5 worm cellular contexts compared by ENCODE assay signal in the genomic region with DNA sequence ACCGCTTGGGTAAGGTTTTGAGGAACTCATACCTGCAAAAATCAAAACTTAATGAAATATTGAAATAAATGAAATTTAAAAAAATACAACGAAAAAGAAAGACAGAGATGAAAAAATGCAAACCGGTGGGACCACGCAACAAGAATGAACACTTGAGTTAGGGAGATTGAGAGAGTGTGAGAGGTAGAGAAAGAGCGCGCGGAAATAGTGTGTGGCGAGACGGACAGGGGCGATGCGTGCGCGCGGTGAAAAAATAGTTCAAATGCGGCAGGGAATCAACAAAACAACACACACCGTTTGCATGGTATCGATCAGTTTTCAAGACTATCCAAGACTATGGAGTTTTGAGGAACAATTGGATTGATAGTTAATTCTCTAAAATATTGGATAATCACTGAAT.
A peak's percentile ranks its signal among the peaks of the same experiment; 100 is the strongest.
TF ChIP-seq lines count a peak whose summit lies in the region.

meg-3 (minus strand) TSS at position 32 of the 400 bp plus-strand sequence.

TF ChIP-seq in whole organism, L1 larva, 84 proteins besides CTCF, POLR2A, EP300 and RAD21 (continues in another document):
- TF ChIP-seq grh-1 (GFP tag; IDR thresholded peaks at IDR 0.05; lab: Robert Waterston, UW) = 0 out of 2 replicates have a peak, but pooled peaks have one; percentile 19
- no peak for TF ChIP-seq alr-1 (tag; optimal IDR thresholded peaks at IDR 0.05; lab: Kevin White, UChicago; ENCODE audit: borderline replicate concordance)
- no peak for TF ChIP-seq ama-1 (optimal IDR thresholded peaks at IDR 0.05; lab: Kevin White, UChicago)
- peak; percentile 38 for TF ChIP-seq nhr-19 (GFP tag; conservative IDR thresholded peaks at IDR 0.05; lab: Robert Waterston, UW)
- peak; percentile 34 for TF ChIP-seq rnt-1 (tag; optimal IDR thresholded peaks at IDR 0.05; lab: Kevin White, UChicago)
- no peak for TF ChIP-seq nhr-76 (tag; optimal IDR thresholded peaks at IDR 0.05; lab: Kevin White, UChicago)
- peak; percentile 36 to 64 for TF ChIP-seq efl-1 (optimal IDR thresholded peaks at IDR 0.05; lab: Kevin White, UChicago)
- peak in 1 of 2 experiments; percentile 44 for TF ChIP-seq efl-1 (GFP tag; optimal IDR thresholded peaks at IDR 0.05 in 1 of 2; lab: Kevin White, UChicago)
- TF ChIP-seq F16B12.6 (tag; optimal IDR thresholded peaks at IDR 0.05; lab: Kevin White, UChicago) = no peak
- TF ChIP-seq nhr-47 (tag; optimal IDR thresholded peaks at IDR 0.05; lab: Kevin White, UChicago) = no peak
- no peak for TF ChIP-seq unc-130 (tag; optimal IDR thresholded peaks at IDR 0.05; lab: Kevin White, UChicago)
- peak in 1 of 3 experiments; percentile 6 for TF ChIP-seq ceh-82 (tag; optimal IDR thresholded peaks at IDR 0.05; lab: Kevin White, UChicago)
- no peak for TF ChIP-seq dsc-1 (tag; optimal IDR thresholded peaks at IDR 0.05; lab: Kevin White, UChicago)
- peak in 1 of 2 experiments; percentile 9 for TF ChIP-seq lin-35 (GFP tag; optimal IDR thresholded peaks at IDR 0.05; lab: Kevin White, UChicago)
- TF ChIP-seq unc-98 (GFP tag; IDR thresholded peaks at IDR 0.05; lab: Robert Waterston, UW) = no peak
- TF ChIP-seq lin-39 (tag; optimal IDR thresholded peaks at IDR 0.05; lab: Kevin White, UChicago) = no peak
- TF ChIP-seq C16A3.4 (tag; optimal IDR thresholded peaks at IDR 0.05; lab: Kevin White, UChicago) = no peak

TF ChIP-seq in whole organism, L4 larva, 104 proteins besides CTCF, POLR2A, EP300 and RAD21:
- TF ChIP-seq daf-16 (GFP tag; optimal IDR thresholded peaks at IDR 0.05; lab: Kevin White, UChicago) (peak in 1 of 2 experiments; percentile 26), daf-16 (tag; optimal IDR thresholded peaks at IDR 0.05; lab: Kevin White, UChicago) (no peak), cey-2 (tag; optimal IDR thresholded peaks at IDR 0.05; lab: Kevin White, UChicago; ENCODE audit: borderline replicate concordance, insufficient read depth) (no peak), duxl-1 (tag; optimal IDR thresholded peaks at IDR 0.05; lab: Kevin White, UChicago; ENCODE audit: poor library complexity) (peak; percentile 99), nhr-102 (tag; optimal IDR thresholded peaks at IDR 0.05; lab: Kevin White, UChicago) (no peak)

TF ChIP-seq in whole organism, late embryonic, 69 proteins besides CTCF, POLR2A, EP300 and RAD21:
- TF ChIP-seq hlh-8 (tag; optimal IDR thresholded peaks at IDR 0.05; lab: Kevin White, UChicago) (no peak), sdc-2 (tag; optimal IDR thresholded peaks at IDR 0.05; lab: Kevin White, UChicago) (peak; percentile 9)

TF ChIP-seq in whole organism, mixed stage, embryonic, 35 proteins besides CTCF, POLR2A, EP300 and RAD21:
- TF ChIP-seq bed-3 (GFP tag; optimal IDR thresholded peaks at IDR 0.05; lab: Kevin White, UChicago) (no peak), ceh-39 (tag; optimal IDR thresholded peaks at IDR 0.05; lab: Kevin White, UChicago) (no peak), blmp-1 (tag; optimal IDR thresholded peaks at IDR 0.05; lab: Kevin White, UChicago) (no peak), sptf-1 (tag; optimal IDR thresholded peaks at IDR 0.05; lab: Kevin White, UChicago) (no peak), M03D4.4 (tag; optimal IDR thresholded peaks at IDR 0.05; lab: Kevin White, UChicago) (no peak), mep-1 (tag; optimal IDR thresholded peaks at IDR 0.05; lab: Kevin White, UChicago) (peak; percentile 11)
TF ChIP-seq in whole organism, mixed stage, embryonic: peak in this region for 1.

TF ChIP-seq in whole organism, young adult, 124 proteins besides CTCF, POLR2A, EP300 and RAD21:
- TF ChIP-seq D2030.7 (GFP tag; IDR thresholded peaks at IDR 0.05; lab: Robert Waterston, UW) = 0 out of 2 replicates have a peak, but pooled peaks have one; percentile 17
- TF ChIP-seq K11D2.4 (GFP tag; IDR thresholded peaks at IDR 0.05; lab: Robert Waterston, UW) = no peak
- no peak for TF ChIP-seq athp-1 (tag; optimal IDR thresholded peaks at IDR 0.05; lab: Kevin White, UChicago)
- peak; percentile 2 for TF ChIP-seq efl-1 (GFP tag; optimal IDR thresholded peaks at IDR 0.05; lab: Kevin White, UChicago)
- TF ChIP-seq dox-1 (GFP tag; IDR thresholded peaks at IDR 0.05; lab: Robert Waterston, UW) = peak; percentile 48; the same call in 1 of the 2 replicates
- peak; percentile 79 for TF ChIP-seq hmg-1.2 (GFP tag; IDR thresholded peaks at IDR 0.05; lab: Robert Waterston, UW)
- TF ChIP-seq gei-17 (GFP tag; optimal IDR thresholded peaks at IDR 0.05; lab: Kevin White, UChicago) = peak; percentile 58
- TF ChIP-seq nhr-120 (GFP tag; IDR thresholded peaks at IDR 0.05; lab: Robert Waterston, UW) = no peak
- TF ChIP-seq ztf-18 (tag; optimal IDR thresholded peaks at IDR 0.05; lab: Kevin White, UChicago) = no peak
